Worm (Caenorhabditis elegans): ENCODE results near the gene ech-8.

Gene ech-8

DNA sequence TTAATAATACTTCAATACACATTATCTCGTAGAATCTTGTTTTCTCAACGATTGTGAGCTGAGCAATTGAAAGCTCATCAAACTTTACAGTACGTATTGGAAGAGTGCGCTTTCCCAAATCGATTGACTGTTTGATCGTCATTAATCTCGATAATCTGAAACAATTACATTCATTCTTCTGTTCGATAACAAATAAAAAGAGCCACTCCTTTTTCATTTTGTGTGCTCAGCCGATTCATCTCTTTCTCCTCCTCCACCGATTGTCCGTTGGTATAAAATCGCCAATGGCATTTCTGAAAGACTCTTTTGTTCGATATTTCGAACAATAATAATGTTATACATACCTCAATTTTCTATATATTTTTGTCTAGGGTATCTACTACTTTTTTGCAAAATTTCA, 15.3 kb downstream of the ech-8 start, which contains the start of gene nas-12:
TSS of gene nas-12 (plus strand) at position 301 of the 400 bp plus-strand sequence.
- no peak for TF ChIP-seq nhr-11 (tag; optimal IDR thresholded peaks at IDR 0.05)
- TF ChIP-seq ztf-4 (tag; optimal IDR thresholded peaks at IDR 0.05), result no peak
- TF ChIP-seq unc-39 (tag; optimal IDR thresholded peaks at IDR 0.05), result no peak
- no peak for TF ChIP-seq zag-1 (tag; optimal IDR thresholded peaks at IDR 0.05)
- no peak for TF ChIP-seq nhr-129 (tag; optimal IDR thresholded peaks at IDR 0.05)
- TF ChIP-seq elt-3 (tag; optimal IDR thresholded peaks at IDR 0.05), result no peak
- no peak for TF ChIP-seq unc-55 (GFP tag; optimal IDR thresholded peaks at IDR 0.05)
- no peak for TF ChIP-seq elt-1 (tag; optimal IDR thresholded peaks at IDR 0.05)
- TF ChIP-seq nhr-237 (tag; optimal IDR thresholded peaks at IDR 0.05), result no peak
- no peak for TF ChIP-seq sma-9 (GFP tag; optimal IDR thresholded peaks at IDR 0.05)
- TF ChIP-seq sma-9 (tag; optimal IDR thresholded peaks at IDR 0.05), result no peak
- no peak for TF ChIP-seq nhr-6 (tag; optimal IDR thresholded peaks at IDR 0.05)
- TF ChIP-seq nhr-21 (tag; optimal IDR thresholded peaks at IDR 0.05), result no peak
- no peak for TF ChIP-seq peb-1 (tag; optimal IDR thresholded peaks at IDR 0.05)
- TF ChIP-seq ZK546.5 (tag; optimal IDR thresholded peaks at IDR 0.05), result no peak
- TF ChIP-seq gmeb-1 (tag; optimal IDR thresholded peaks at IDR 0.05), result no peak
- no peak for TF ChIP-seq unc-62 (GFP tag; optimal IDR thresholded peaks at IDR 0.05)

DNA sequence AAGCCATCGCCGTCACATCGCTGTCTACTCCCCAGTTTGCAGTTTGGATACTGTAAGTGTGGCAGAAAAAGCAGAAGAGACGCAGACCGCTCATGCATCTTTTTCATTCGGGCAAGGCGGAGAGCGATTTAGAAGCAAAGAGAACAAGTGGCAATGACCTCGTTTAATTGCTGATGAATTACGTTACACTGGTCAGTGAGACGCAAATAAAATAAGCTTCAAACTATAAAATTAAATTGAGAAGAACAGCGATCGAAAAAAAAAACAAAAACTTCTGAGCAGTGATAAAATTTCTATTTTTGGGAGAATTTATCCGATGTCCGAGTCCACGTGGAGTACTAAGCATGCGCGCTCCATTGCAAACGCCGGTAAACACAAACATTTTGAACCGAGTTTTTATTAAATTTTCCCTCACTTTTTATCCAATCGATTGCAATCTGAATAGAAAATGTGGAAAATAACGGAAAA, 16.8 kb downstream of the ech-8 start, which contains the start of gene C24F3.2:
TSS of gene C24F3.2 (plus strand) at position 418 of the 468 bp plus-strand sequence.
- TF ChIP-seq sma-9 (GFP tag; optimal IDR thresholded peaks at IDR 0.05), result peak; percentile 39
- TF ChIP-seq sma-9 (tag; optimal IDR thresholded peaks at IDR 0.05), result no peak
- no peak for TF ChIP-seq aly-2 (tag; optimal IDR thresholded peaks at IDR 0.05)
- no peak for TF ChIP-seq mbf-1 (tag; optimal IDR thresholded peaks at IDR 0.05)
- no peak for TF ChIP-seq peb-1 (tag; optimal IDR thresholded peaks at IDR 0.05)
- TF ChIP-seq ceh-16 (tag; optimal IDR thresholded peaks at IDR 0.05), result no peak
- peak; percentile 55 for TF ChIP-seq fos-1 (tag; optimal IDR thresholded peaks at IDR 0.05)
- peak; percentile 0 for TF ChIP-seq lin-13 (GFP tag; optimal IDR thresholded peaks at IDR 0.05)
- peak; percentile 65 for TF ChIP-seq sem-4 (tag; optimal IDR thresholded peaks at IDR 0.05)
- TF ChIP-seq R02D3.7 (tag; optimal IDR thresholded peaks at IDR 0.05), result no peak
- no peak for TF ChIP-seq ZK546.5 (tag; optimal IDR thresholded peaks at IDR 0.05)
- TF ChIP-seq ztf-1 (GFP tag; conservative IDR thresholded peaks at IDR 0.05), result no peak
- peak; percentile 80 for TF ChIP-seq F13H6.1 (tag; optimal IDR thresholded peaks at IDR 0.05)
- TF ChIP-seq alr-1 (tag; optimal IDR thresholded peaks at IDR 0.05), result no peak
- peak; percentile 11 for TF ChIP-seq egl-27 (tag; optimal IDR thresholded peaks at IDR 0.05)
- TF ChIP-seq unc-62 (GFP tag; optimal IDR thresholded peaks at IDR 0.05), result no peak
- peak; percentile 89 for TF ChIP-seq nhr-129 (tag; optimal IDR thresholded peaks at IDR 0.05)
- TF ChIP-seq mab-5 (tag; optimal IDR thresholded peaks at IDR 0.05), result no peak
- no peak for TF ChIP-seq crh-2 (tag; optimal IDR thresholded peaks at IDR 0.05)
- TF ChIP-seq dmd-4 (tag; optimal IDR thresholded peaks at IDR 0.05), result no peak
- peak; percentile 81 for TF ChIP-seq C34F6.9 (tag; optimal IDR thresholded peaks at IDR 0.05)
- peak; percentile 52 for TF ChIP-seq gmeb-1 (tag; optimal IDR thresholded peaks at IDR 0.05)
- no peak for TF ChIP-seq lin-39 (tag; optimal IDR thresholded peaks at IDR 0.05)
- TF ChIP-seq mdl-1 (tag; optimal IDR thresholded peaks at IDR 0.05), result peak; percentile 16 to 37
- TF ChIP-seq nhr-11 (tag; optimal IDR thresholded peaks at IDR 0.05), result no peak
- no peak for TF ChIP-seq ceh-82 (tag; optimal IDR thresholded peaks at IDR 0.05)
- TF ChIP-seq ztf-11 (tag; optimal IDR thresholded peaks at IDR 0.05), result no peak
- no peak for TF ChIP-seq zag-1 (tag; optimal IDR thresholded peaks at IDR 0.05)
- no peak for TF ChIP-seq lin-11 (tag; optimal IDR thresholded peaks at IDR 0.05)
- no peak for TF ChIP-seq elt-1 (tag; optimal IDR thresholded peaks at IDR 0.05)
- TF ChIP-seq nhr-25 (tag; optimal IDR thresholded peaks at IDR 0.05), result no peak
- no peak for TF ChIP-seq nhr-237 (tag; optimal IDR thresholded peaks at IDR 0.05)
- peak; percentile 14 for TF ChIP-seq ztf-4 (tag; optimal IDR thresholded peaks at IDR 0.05)
- no peak for TF ChIP-seq nhr-6 (tag; optimal IDR thresholded peaks at IDR 0.05)
- no peak for TF ChIP-seq nhr-77 (tag; optimal IDR thresholded peaks at IDR 0.05)
- TF ChIP-seq nhr-12 (tag; optimal IDR thresholded peaks at IDR 0.05), result no peak
- TF ChIP-seq unc-55 (GFP tag; optimal IDR thresholded peaks at IDR 0.05), result peak; percentile 43
- peak; percentile 72 for TF ChIP-seq sma-3 (GFP tag; optimal IDR thresholded peaks at IDR 0.05)
- peak; percentile 45 for TF ChIP-seq nhr-21 (tag; optimal IDR thresholded peaks at IDR 0.05)
- no peak for TF ChIP-seq nhr-23 (tag; optimal IDR thresholded peaks at IDR 0.05)
- TF ChIP-seq Y55F3AM.14 (GFP tag; optimal IDR thresholded peaks at IDR 0.05), result peak; percentile 5
- peak; percentile 24 for TF ChIP-seq ama-1 (optimal IDR thresholded peaks at IDR 0.05)
- TF ChIP-seq elt-3 (tag; optimal IDR thresholded peaks at IDR 0.05), result no peak
- TF ChIP-seq nhr-10 (tag; optimal IDR thresholded peaks at IDR 0.05), result no peak
- TF ChIP-seq snpc-4 (tag; optimal IDR thresholded peaks at IDR 0.05), result no peak
- no peak for TF ChIP-seq unc-39 (tag; optimal IDR thresholded peaks at IDR 0.05)
- no peak for TF ChIP-seq blmp-1 (tag; optimal IDR thresholded peaks at IDR 0.05; ENCODE audit: insufficient read depth)
- TF ChIP-seq skn-1 (tag; optimal IDR thresholded peaks at IDR 0.05), result no peak
- peak; percentile 79 to 97 for TF ChIP-seq lsy-2 (tag; optimal IDR thresholded peaks at IDR 0.05)
